Worm (Caenorhabditis elegans): ENCODE measurements around the gene Y51H7C.12.

DNA sequence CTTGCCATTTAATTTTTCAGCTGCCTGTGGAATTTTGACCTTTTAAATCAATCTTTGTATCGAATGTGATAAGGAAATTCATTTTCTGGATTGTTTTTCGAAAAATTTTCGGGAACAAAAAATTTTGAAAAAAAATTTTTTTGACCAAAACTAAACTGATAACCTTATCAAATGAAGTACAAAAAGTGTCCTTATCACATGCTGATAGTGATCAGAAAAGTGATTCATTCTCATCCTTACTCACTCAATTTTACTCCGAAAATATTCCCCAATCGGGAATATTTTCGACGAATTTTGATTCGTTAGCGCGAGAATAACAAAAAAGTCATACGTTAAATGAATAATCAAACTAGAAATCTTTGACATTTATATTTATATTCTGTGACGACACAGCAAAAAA lies 28.8 kb upstream of the Y51H7C.12 start:
- no peak for TF ChIP-seq klf-2 (GFP tag; conservative IDR thresholded peaks at IDR 0.05)
- TF ChIP-seq ztf-23 (GFP tag; IDR thresholded peaks at IDR 0.05) = no peak
- TF ChIP-seq flt-1 (GFP tag; IDR thresholded peaks at IDR 0.05) = no peak
